Fruit fly (Drosophila melanogaster): ENCODE data around the gene CG5026.

Gene CG5026

DNA sequence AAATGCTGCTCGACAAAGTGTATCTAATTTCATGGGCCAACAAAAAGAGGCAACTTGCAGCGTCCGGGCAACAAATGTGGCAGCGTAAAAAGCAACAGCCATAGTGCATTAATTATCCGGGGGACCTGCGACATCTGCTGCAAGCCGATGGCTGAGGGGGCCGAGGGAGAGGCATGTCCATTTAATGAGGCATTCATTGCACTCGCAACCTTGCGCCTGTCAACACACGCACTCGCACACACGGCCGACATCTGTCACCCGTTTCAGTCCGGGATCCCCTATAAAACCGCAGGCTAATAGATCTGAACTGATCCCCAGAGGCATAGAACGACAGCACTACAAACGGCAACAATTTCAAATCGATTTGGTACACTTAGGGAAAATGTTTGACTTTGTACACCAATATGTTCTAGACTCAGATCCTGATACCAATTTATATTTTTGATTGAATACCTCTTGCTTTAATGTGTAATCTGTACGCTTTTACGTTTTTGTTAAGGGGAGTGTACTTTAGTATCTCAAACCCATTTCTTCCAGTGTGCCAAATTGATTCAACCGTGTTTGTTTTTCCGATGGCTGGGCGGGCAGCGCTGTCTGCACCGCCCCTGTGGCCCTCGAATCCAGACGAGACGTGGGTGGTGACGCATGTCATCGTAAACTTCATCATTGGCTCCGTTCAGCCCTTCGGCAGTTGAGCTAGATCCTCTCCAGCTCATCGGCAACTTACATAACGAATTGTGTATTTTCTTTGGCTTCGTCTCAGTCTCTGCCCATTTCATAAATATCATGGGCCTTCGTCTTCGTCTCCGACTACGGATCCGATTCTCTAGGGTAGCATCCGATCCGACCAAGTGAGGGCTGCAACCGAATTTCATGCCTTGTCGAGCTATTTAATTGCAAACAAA is 43.4 kb downstream of the CG5026 start (continued):
- TF ChIP-seq CG10979 (tag; optimal IDR thresholded peaks at IDR 0.05) (peak; percentile 90), h (optimal IDR thresholded peaks at IDR 0.05) (no peak), CG13296 (GFP tag; optimal IDR thresholded peaks at IDR 0.05) (no peak), dmrt99B (tag; optimal IDR thresholded peaks at IDR 0.05) (peak; percentile 73), CG3065 (GFP tag; optimal IDR thresholded peaks at IDR 0.05) (peak; percentile 59), CG13775 (GFP tag; optimal IDR thresholded peaks at IDR 0.05) (peak; percentile 76), CG3163 (GFP tag; optimal IDR thresholded peaks at IDR 0.05) (peak; percentile 53), Six4 (GFP tag; optimal IDR thresholded peaks at IDR 0.05) (peak; percentile 81), wor (GFP tag; IDR thresholded peaks at IDR 0.05) (peak; percentile 67), Ets65A (GFP tag) (peak; percentile 98), gcm2 (GFP tag; optimal IDR thresholded peaks at IDR 0.05) (peak; percentile 15), jigr1 (GFP tag; IDR thresholded peaks at IDR 0.05) (peak; percentile 59; the same call in 1 of the 3 replicates), dpn (GFP tag; optimal IDR thresholded peaks at IDR 0.05) (peak; percentile 70 to 86), lab (GFP tag; optimal IDR thresholded peaks at IDR 0.05) (peak; percentile 34), CoRest (tag; optimal IDR thresholded peaks at IDR 0.05) (peak; percentile 71), CG9215 (GFP tag; IDR thresholded peaks at IDR 0.05) (peak; percentile 50), oc (tag; optimal IDR thresholded peaks at IDR 0.05) (peak; percentile 35), aop (GFP tag; IDR thresholded peaks at IDR 0.05) (no peak), chinmo (GFP tag; IDR thresholded peaks at IDR 0.05; ENCODE audit: partially characterized antibody) (no peak), chn (GFP tag; optimal IDR thresholded peaks at IDR 0.05) (peak; percentile 70), ham (GFP tag; IDR thresholded peaks at IDR 0.05) (no peak), CG9932 (GFP tag; IDR thresholded peaks at IDR 0.05) (no peak), kay (GFP tag; optimal IDR thresholded peaks at IDR 0.05) (peak; percentile 64), CG4282 (GFP tag; optimal IDR thresholded peaks at IDR 0.05) (no peak), CG31388 (GFP tag; optimal IDR thresholded peaks at IDR 0.05) (peak; percentile 47), btn (GFP tag; optimal IDR thresholded peaks at IDR 0.05) (peak; percentile 72), Antp (GFP tag; optimal IDR thresholded peaks at IDR 0.05) (peak; percentile 87), ranshi (GFP tag; IDR thresholded peaks at IDR 0.05) (peak; percentile 75; the same call in 1 of the 2 replicates), trh (GFP tag; optimal IDR thresholded peaks at IDR 0.05) (peak; percentile 21), Lhr (GFP tag; optimal IDR thresholded peaks at IDR 0.05) (peak; percentile 36), CG32772 (GFP tag; IDR thresholded peaks at IDR 0.05) (peak; percentile 82), Jarid2 (GFP tag; optimal IDR thresholded peaks at IDR 0.05) (peak; percentile 6), Taf1 (GFP tag; IDR thresholded peaks at IDR 0.05) (no peak), vnd (GFP tag; IDR thresholded peaks at IDR 0.05; ENCODE audit: partially characterized antibody) (no peak), H2.0 (GFP tag; IDR thresholded peaks at IDR 0.05) (peak; percentile 74), lola (GFP tag; optimal IDR thresholded peaks at IDR 0.05) (peak in 1 of 3 experiments; percentile 86), CG1647 (GFP tag; optimal IDR thresholded peaks at IDR 0.05) (peak; percentile 21), ab (GFP tag; optimal IDR thresholded peaks at IDR 0.05) (peak; percentile 16), B-H1 (GFP tag; IDR thresholded peaks at IDR 0.05) (peak; percentile 46; the same call in 2 of the 3 replicates), CG18619 (GFP tag; optimal IDR thresholded peaks at IDR 0.05) (peak; percentile 10), gsb-n (tag; optimal IDR thresholded peaks at IDR 0.05) (peak; percentile 74), CG14441 (GFP tag; IDR thresholded peaks at IDR 0.05) (peak; percentile 60), da (GFP tag; optimal IDR thresholded peaks at IDR 0.05) (peak; percentile 40), cato (GFP tag; optimal IDR thresholded peaks at IDR 0.05; ENCODE audit: borderline replicate concordance) (peak; percentile 42), Dref (GFP tag; IDR thresholded peaks at IDR 0.05) (no peak), eve (GFP tag; optimal IDR thresholded peaks at IDR 0.05) (peak in 1 of 2 experiments; percentile 44), Dbx (GFP tag; IDR thresholded peaks at IDR 0.05) (no peak), CrebB (tag; optimal IDR thresholded peaks at IDR 0.05) (no peak), Adf1 (GFP tag; IDR thresholded peaks at IDR 0.05) (no peak)
